Fruit fly (Drosophila melanogaster) whole organism, embryonic: ENCODE results near the gene CG31431.

ENCODE experiments used
- Adf1 ChIP-seq: fragments of 200-800 bp; sonication (Bioruptor generic); IDR thresholded peaks from 2 replicates; pipeline ENCODE4 v1.3.6; 2022; ENCODE audit warnings: missing biosample characterization, missing genetic modification characterization
- Atf-2 ChIP-seq: fragments of 200-800 bp; sonication (Bioruptor generic); optimal IDR thresholded peaks from 2 replicates; lab custom pipeline; 2016; ENCODE audit warnings: missing biosample characterization, missing genetic modification characterization
- BEAF-32 ChIP-seq: fragments of 200-800 bp; sonication (Bioruptor generic); optimal IDR thresholded peaks from 3 replicates; lab custom pipeline; 2017; ENCODE audit warnings: missing biosample characterization, missing genetic modification characterization, mild to moderate bottlenecking, moderate library complexity, missing genetic modification reagents
- CG10321 ChIP-seq: fragments of 200-800 bp; sonication (Bioruptor generic); IDR thresholded peaks from 2 replicates; pipeline ENCODE4 v1.3.6; 2022; ENCODE audit warnings: missing biosample characterization, missing genetic modification characterization
- CG10462 ChIP-seq: fragments of 200-800 bp; sonication (Bioruptor generic); optimal IDR thresholded peaks from 2 replicates; lab custom pipeline; 2016; ENCODE audit warnings: missing biosample characterization, missing genetic modification characterization
- CG10654 ChIP-seq: fragments of 200-800 bp; sonication (Bioruptor generic); optimal IDR thresholded peaks from 2 replicates; lab custom pipeline; 2016; ENCODE audit warnings: missing biosample characterization, missing genetic modification characterization
- CG10979 ChIP-seq: fragments of 200-800 bp; sonication (Bioruptor generic); optimal IDR thresholded peaks from 2 replicates; lab custom pipeline; 2018; ENCODE audit warnings: missing biosample characterization, mild to moderate bottlenecking, missing genetic modification characterization, moderate library complexity
- CG11560 ChIP-seq: fragments of 200-800 bp; sonication (Bioruptor generic); IDR thresholded peaks from 3 replicates; pipeline ENCODE4 v1.3.6; 2022; ENCODE audit warnings: missing biosample characterization, missing genetic modification characterization
- CG12104 ChIP-seq: fragments of 200-800 bp; sonication (Bioruptor generic); optimal IDR thresholded peaks from 3 replicates; lab custom pipeline; 2016; ENCODE audit warnings: missing biosample characterization, missing genetic modification characterization
- CG13624 ChIP-seq: fragments of 200-800 bp; sonication (Bioruptor generic); optimal IDR thresholded peaks from 2 replicates; lab custom pipeline; 2016; ENCODE audit warnings: missing biosample characterization, missing genetic modification characterization
- CG13775 ChIP-seq: fragments of 200-800 bp; sonication (Bioruptor generic); optimal IDR thresholded peaks from 3 replicates; lab custom pipeline; 2017; ENCODE audit warnings: missing biosample characterization, mild to moderate bottlenecking, missing genetic modification characterization
- CG17612 ChIP-seq: fragments of 200-800 bp; sonication (Bioruptor generic); IDR thresholded peaks from 2 replicates; pipeline ENCODE4 v1.3.6; 2022; ENCODE audit warnings: missing biosample characterization, missing genetic modification characterization
- CG30020 ChIP-seq: fragments of 200-800 bp; optimal IDR thresholded peaks from 2 replicates; lab custom pipeline; 2019; ENCODE audit warnings: missing biosample characterization, mild to moderate bottlenecking, missing genetic modification characterization, moderate library complexity
- CG31224 ChIP-seq: fragments of 200-800 bp; sonication (Bioruptor generic); IDR thresholded peaks from 2 replicates; pipeline ENCODE4 v1.3.6; 2022; ENCODE audit warnings: missing biosample characterization, missing genetic modification characterization
- CG31365 ChIP-seq: fragments of 200-800 bp; sonication (Bioruptor generic); optimal IDR thresholded peaks from 2 replicates; lab custom pipeline; 2018; ENCODE audit warnings: missing biosample characterization, mild to moderate bottlenecking, missing genetic modification characterization
- CG32532 ChIP-seq: fragments of 200-800 bp; sonication (Bioruptor generic); IDR thresholded peaks from 2 replicates; pipeline ENCODE4 v1.3.6; 2022; ENCODE audit warnings: missing biosample characterization, missing genetic modification characterization
- CG34376 ChIP-seq: fragments of 200-800 bp; sonication (Bioruptor generic); optimal IDR thresholded peaks from 2 replicates; lab custom pipeline; 2018; ENCODE audit warnings: missing biosample characterization, mild to moderate bottlenecking, missing genetic modification characterization
- CG3726 ChIP-seq: fragments of 200-800 bp; sonication (Bioruptor generic); IDR thresholded peaks from 3 replicates; pipeline ENCODE4, ENCODE4 v1.3.6; 2022; ENCODE audit warnings: missing biosample characterization, missing genetic modification characterization
- CG4854 ChIP-seq: fragments of 200-800 bp; sonication (Bioruptor generic); optimal IDR thresholded peaks from 2 replicates; lab custom pipeline; 2016; ENCODE audit warnings: missing biosample characterization, missing genetic modification characterization, inconsistent platforms
- CG5245 ChIP-seq: fragments of 200-800 bp; sonication (Bioruptor generic); optimal IDR thresholded peaks from 3 replicates; lab custom pipeline; 2016; ENCODE audit warnings: missing biosample characterization, missing genetic modification characterization
- CG6175 ChIP-seq: fragments of 200-800 bp; sonication (Bioruptor generic); IDR thresholded peaks from 3 replicates; pipeline ENCODE4 v1.3.6; 2022; ENCODE audit warnings: missing biosample characterization, missing genetic modification characterization
- CG6654 ChIP-seq: fragments of 200-800 bp; sonication (Bioruptor generic); optimal IDR thresholded peaks from 2 replicates; lab custom pipeline; 2017; ENCODE audit warnings: missing biosample characterization, mild to moderate bottlenecking, missing genetic modification characterization
- CG8944 ChIP-seq: fragments of 200-800 bp; sonication (Bioruptor generic); optimal IDR thresholded peaks from 3 replicates; lab custom pipeline; 2016; ENCODE audit warnings: missing biosample characterization, missing genetic modification characterization
- Dp ChIP-seq: fragments of 200-800 bp; sonication (Bioruptor generic); optimal IDR thresholded peaks from 2 replicates; lab custom pipeline; 2018; ENCODE audit warnings: missing biosample characterization, mild to moderate bottlenecking, missing genetic modification characterization, moderate library complexity
- E2f1 ChIP-seq: fragments of 200-800 bp; sonication (Bioruptor generic); IDR thresholded peaks from 2 replicates; pipeline ENCODE4 v1.3.6; 2022; ENCODE audit warnings: missing biosample characterization, missing genetic modification characterization
- Fer1 ChIP-seq: fragments of 200-800 bp; sonication (Bioruptor generic); optimal IDR thresholded peaks from 2 replicates; lab custom pipeline; 2017; ENCODE audit warnings: missing biosample characterization, mild to moderate bottlenecking, missing genetic modification characterization
- Hsf ChIP-seq: fragments of 200-800 bp; sonication (Bioruptor generic); optimal IDR thresholded peaks from 3 replicates; lab custom pipeline; 2016; ENCODE audit warnings: missing biosample characterization, missing genetic modification characterization
- Meics ChIP-seq: fragments of 200-800 bp; sonication (Bioruptor generic); optimal IDR thresholded peaks from 2 replicates; lab custom pipeline; 2017; ENCODE audit warnings: missing biosample characterization, mild to moderate bottlenecking, missing genetic modification characterization
- NC2α ChIP-seq: fragments of 200-800 bp; sonication (Bioruptor generic); optimal IDR thresholded peaks from 2 replicates; lab custom pipeline; 2016; ENCODE audit warnings: missing biosample characterization, missing genetic modification characterization
- NFAT ChIP-seq: fragments of 200-800 bp; sonication (Bioruptor generic); IDR thresholded peaks from 2 replicates; pipeline ENCODE4 v1.3.6; 2022; ENCODE audit warnings: missing biosample characterization, missing genetic modification characterization
- Neu2 ChIP-seq: fragments of 200-800 bp; sonication (Bioruptor generic); optimal IDR thresholded peaks from 3 replicates; lab custom pipeline; 2016; ENCODE audit warnings: missing biosample characterization, missing genetic modification characterization, borderline replicate concordance
- Side ChIP-seq: fragments of 200-800 bp; sonication (Bioruptor generic); optimal IDR thresholded peaks from 2 replicates; lab custom pipeline; 2016; ENCODE audit warnings: missing biosample characterization, missing genetic modification characterization
- Six4 ChIP-seq: fragments of 200-800 bp; sonication (Bioruptor generic); optimal IDR thresholded peaks from 2 replicates; lab custom pipeline; 2016; ENCODE audit warnings: missing biosample characterization, missing genetic modification characterization
- ap ChIP-seq: fragments of 200-800 bp; sonication (Bioruptor generic); IDR thresholded peaks from 2 replicates; pipeline ENCODE4 v1.3.6; 2022; ENCODE audit warnings: missing biosample characterization, missing genetic modification characterization
- bsh ChIP-seq, 2 experiments: fragments of 200-800 bp; sonication (Bioruptor generic); optimal IDR thresholded peaks; 2 replicates each; lab custom pipeline; 2017 to 2018; ENCODE audit warnings: mild to moderate bottlenecking in 2 of 2, missing biosample characterization in 2 of 2, missing genetic modification characterization in 2 of 2, moderate library complexity in 1 of 2
- cas ChIP-seq: fragments of 200-800 bp; sonication (Bioruptor generic); IDR thresholded peaks from 2 replicates; pipeline ENCODE4 v1.3.6; 2022; ENCODE audit warnings: missing biosample characterization, missing genetic modification characterization
- chn ChIP-seq: fragments of 200-800 bp; sonication (Bioruptor generic); optimal IDR thresholded peaks from 2 replicates; lab custom pipeline; 2016; ENCODE audit warnings: missing biosample characterization, missing genetic modification characterization
- ems ChIP-seq: fragments of 200-800 bp; sonication (Bioruptor generic); optimal IDR thresholded peaks from 3 replicates; lab custom pipeline; 2016; ENCODE audit warnings: missing biosample characterization, missing genetic modification characterization
- fu2 ChIP-seq: fragments of 200-800 bp; sonication (Bioruptor generic); optimal IDR thresholded peaks from 2 replicates; lab custom pipeline; 2016; ENCODE audit warnings: missing biosample characterization, missing genetic modification characterization
- nerfin-2 ChIP-seq: fragments of 200-800 bp; sonication (Bioruptor generic); IDR thresholded peaks from 2 replicates; pipeline ENCODE4 v1.3.6; 2022; ENCODE audit warnings: missing biosample characterization, missing genetic modification characterization; ENCODE audit not compliant: partially characterized antibody
- onecut ChIP-seq: fragments of 200-800 bp; sonication (Bioruptor generic); IDR thresholded peaks from 2 replicates; pipeline ENCODE4 v1.3.6; 2022; ENCODE audit warnings: missing biosample characterization, missing genetic modification characterization
- otp ChIP-seq: fragments of 200-800 bp; sonication (Bioruptor generic); IDR thresholded peaks from 3 replicates; pipeline ENCODE4, ENCODE4 v1.3.6; 2022; ENCODE audit warnings: missing biosample characterization, missing genetic modification characterization
- pan ChIP-seq, 4 experiments: fragments of >200 bp in 3 of 4; fragments of 200-800 bp in 1 of 4; sonication (Bioruptor generic) in 1 of 4; optimal IDR thresholded peaks in 3 of 4; IDR thresholded peaks in 1 of 4; 2 replicates each; pipeline versions ENCODE4 v1.3.6 to Lab custom; 2017 to 2022; ENCODE audit warnings: missing biosample characterization in 2 of 4, missing genetic modification characterization in 2 of 4, mixed read lengths in 1 of 4
- pita ChIP-seq: fragments of 200-800 bp; sonication (Bioruptor generic); optimal IDR thresholded peaks from 2 replicates; lab custom pipeline; 2017; ENCODE audit warnings: missing biosample characterization, mild to moderate bottlenecking, missing genetic modification characterization
- pnt ChIP-seq: fragments of 200-800 bp; sonication (Bioruptor generic); optimal IDR thresholded peaks from 3 replicates; lab custom pipeline; 2016; ENCODE audit warnings: missing biosample characterization, missing genetic modification characterization
- pum ChIP-seq: fragments of 200-800 bp; sonication (Bioruptor generic); optimal IDR thresholded peaks from 2 replicates; lab custom pipeline; 2016; ENCODE audit warnings: missing biosample characterization, missing genetic modification characterization
- sc ChIP-seq, 3 experiments: fragments of >200 bp in 2 of 3; fragments of 200-800 bp in 1 of 3; sonication (Bioruptor generic) in 1 of 3; optimal IDR thresholded peaks; 2 replicates in 2 of 3; 3 replicates in 1 of 3; lab custom pipeline; 2017; ENCODE audit warnings: mild to moderate bottlenecking in 1 of 3, missing biosample characterization in 1 of 3, missing genetic modification characterization in 1 of 3, missing genetic modification reagents in 1 of 3
- sens ChIP-seq: fragments of 200-800 bp; sonication (Bioruptor generic); peaks from one replicate; lab custom pipeline; 2016; ENCODE audit warnings: missing biosample characterization, missing genetic modification characterization
- ssp ChIP-seq: fragments of 200-800 bp; sonication (Bioruptor generic); IDR thresholded peaks from 2 replicates; pipeline ENCODE4 v1.3.6; 2022; ENCODE audit warnings: missing biosample characterization, missing genetic modification characterization
- tup ChIP-seq: fragments of 200-800 bp; sonication (Bioruptor generic); optimal IDR thresholded peaks from 2 replicates; lab custom pipeline; 2016; ENCODE audit warnings: missing biosample characterization, mild to moderate bottlenecking, missing genetic modification characterization, moderate library complexity
- tx ChIP-seq: fragments of 200-800 bp; sonication (Bioruptor generic); optimal IDR thresholded peaks from 2 replicates; lab custom pipeline; 2016; ENCODE audit warnings: missing biosample characterization, missing genetic modification characterization

The CG31431 gene

dm6 chr3R:21849988-21850460 is 20.5 kb upstream of the CG31431 start (continued):
- TF ChIP-seq CG31365 (tag; lab: Kevin White, UChicago), result no peak
- no peak for TF ChIP-seq ssp
- no peak for TF ChIP-seq pan (optimal IDR thresholded peaks at IDR 0.05; lab: Kevin White, UChicago)
- no peak for TF ChIP-seq pan (GFP tag; optimal IDR thresholded peaks at IDR 0.05 in 1 of 2, IDR thresholded peaks at IDR 0.05 in 1 of 2)
- peak; percentile 14 for TF ChIP-seq Six4 (GFP tag; lab: Kevin White, UChicago)
- TF ChIP-seq Side (GFP tag; lab: Kevin White, UChicago), result peak; percentile 44
- TF ChIP-seq CG31224 (GFP tag; lab: Robert Waterston, UW), result no peak
- TF ChIP-seq Hsf (GFP tag; lab: Kevin White, UChicago), result peak; percentile 59
- no peak for TF ChIP-seq onecut (GFP tag; lab: Robert Waterston, UW)
- TF ChIP-seq CG10462 (GFP tag; lab: Kevin White, UChicago), result peak; percentile 3
- TF ChIP-seq Neu2 (GFP tag; lab: Kevin White, UChicago), result no peak
- peak; percentile 35 for TF ChIP-seq CG13775 (GFP tag; lab: Kevin White, UChicago)
- no peak for TF ChIP-seq CG10654 (GFP tag; lab: Kevin White, UChicago)
- TF ChIP-seq sc (optimal IDR thresholded peaks at IDR 0.05; lab: Kevin White, UChicago), result no peak
- TF ChIP-seq sc (GFP tag; optimal IDR thresholded peaks at IDR 0.05; lab: Kevin White, UChicago), result no peak
- TF ChIP-seq sens (GFP tag; lab: Kevin White, UChicago), result peak; percentile 93
- TF ChIP-seq otp (GFP tag; lab: Robert Waterston, UW), result no peak
- no peak for TF ChIP-seq nerfin-2
- TF ChIP-seq CG10979 (tag; lab: Kevin White, UChicago), result peak; percentile 41
- no peak for TF ChIP-seq Adf1 (GFP tag; lab: Robert Waterston, UW)
- TF ChIP-seq CG5245 (GFP tag; lab: Kevin White, UChicago), result no peak
- TF ChIP-seq tx (GFP tag; lab: Kevin White, UChicago), result peak; percentile 37
- no peak for TF ChIP-seq Dp (GFP tag; lab: Kevin White, UChicago)
- TF ChIP-seq CG34376 (GFP tag; lab: Kevin White, UChicago), result no peak
- TF ChIP-seq CG6654 (GFP tag; lab: Kevin White, UChicago), result no peak
- peak; percentile 55 for TF ChIP-seq pum (GFP tag; lab: Kevin White, UChicago)
- peak; percentile 49; the same call in 1 of the 3 replicates for TF ChIP-seq CG6175 (GFP tag; lab: Robert Waterston, UW)
- TF ChIP-seq CG11560, result no peak
- TF ChIP-seq ap, result 0 out of 2 replicates have a peak, but pooled peaks have one; percentile 12
- TF ChIP-seq fu2 (GFP tag; lab: Kevin White, UChicago), result no peak
- 0 out of 2 replicates have a peak, but pooled peaks have one; percentile 6 for TF ChIP-seq CG32532 (GFP tag; lab: Robert Waterston, UW)
- TF ChIP-seq CG10321 (GFP tag; lab: Robert Waterston, UW), result no peak
- TF ChIP-seq Atf-2, result peak; percentile 0
- TF ChIP-seq tup (GFP tag; lab: Kevin White, UChicago), result peak; percentile 14
- TF ChIP-seq NC2α (GFP tag; lab: Kevin White, UChicago), result peak; percentile 43
- no peak for TF ChIP-seq BEAF-32
- no peak for TF ChIP-seq CG12104
- TF ChIP-seq bsh (GFP tag; optimal IDR thresholded peaks at IDR 0.05; lab: Kevin White, UChicago), result peak in 1 of 2 experiments; percentile 67
- TF ChIP-seq CG8944, result no peak
- no peak for TF ChIP-seq E2f1 (GFP tag; lab: Robert Waterston, UW)
- no peak for TF ChIP-seq CG3726 (GFP tag; lab: Robert Waterston, UW)
- TF ChIP-seq Meics, result no peak
- no peak for TF ChIP-seq CG30020
- TF ChIP-seq NFAT (GFP tag; lab: Robert Waterston, UW), result no peak
- no peak for TF ChIP-seq pita (GFP tag; lab: Kevin White, UChicago)
- TF ChIP-seq chn (GFP tag; lab: Kevin White, UChicago), result peak; percentile 9
- TF ChIP-seq CG17612 (GFP tag; lab: Robert Waterston, UW), result no peak
- TF ChIP-seq CG4854 (GFP tag; lab: Kevin White, UChicago), result no peak
- TF ChIP-seq CG13624 (GFP tag; lab: Kevin White, UChicago), result peak; percentile 15
- TF ChIP-seq Fer1 (GFP tag; lab: Kevin White, UChicago), result no peak
- no peak for TF ChIP-seq cas (GFP tag; lab: Robert Waterston, UW)
- peak; percentile 13 for TF ChIP-seq ems (GFP tag; lab: Kevin White, UChicago)
- peak; percentile 33 for TF ChIP-seq pnt
